Worm (Caenorhabditis elegans) whole organism, L4 larva: ENCODE results near the gene elo-8.
A peak's percentile ranks its signal among the peaks of the same experiment; 100 is the strongest.

ENCODE experiments used
- F37D6.2 ChIP-seq: sonication (generic microtip); optimal IDR thresholded peaks from 2 replicates; lab custom pipeline; 2016; ENCODE audit warnings: mild to moderate bottlenecking, missing genetic modification characterization, missing compliant biosample characterization
- F44E2.7 ChIP-seq: fragments of 200-800 bp; sonication (Bioruptor generic); IDR thresholded peaks from 2 replicates; pipeline ENCODE4 v2.1.2; 2022; ENCODE audit warnings: missing genetic modification characterization, missing compliant biosample characterization
- T26A8.4 ChIP-seq: fragments of 200-800 bp; sonication (Bioruptor generic); IDR thresholded peaks from 2 replicates; pipeline ENCODE4 v1.3.6; 2022; ENCODE audit warnings: missing genetic modification characterization, missing compliant biosample characterization
- Y105C5A.15 ChIP-seq: fragments of 200-800 bp; sonication (Bioruptor generic); IDR thresholded peaks from 2 replicates; pipeline ENCODE4 v1.3.6; 2022; ENCODE audit warnings: missing genetic modification characterization, missing compliant biosample characterization
- Y48G9A.11 ChIP-seq: fragments of 200-800 bp; sonication (Bioruptor generic); IDR thresholded peaks from 2 replicates; pipeline ENCODE4 v1.3.6; 2022; ENCODE audit warnings: missing genetic modification reagents, missing genetic modification characterization, missing compliant biosample characterization
- Y5F2A.4 ChIP-seq: fragments of 200-800 bp; sonication (Bioruptor generic); optimal IDR thresholded peaks from 2 replicates; lab custom pipeline; 2018; ENCODE audit warnings: mild to moderate bottlenecking, missing genetic modification characterization, missing compliant biosample characterization
- Y75B8A.6 ChIP-seq: fragments of 200-800 bp; sonication (Bioruptor generic); IDR thresholded peaks from 2 replicates; pipeline ENCODE4 v1.3.6; 2022; ENCODE audit warnings: missing genetic modification reagents, missing genetic modification characterization, missing compliant biosample characterization
- aha-1 ChIP-seq: fragments of 150-350 bp; peaks from one replicate; lab custom pipeline; 2014; ENCODE audit warnings: missing biosample characterization, missing genetic modification characterization
- attf-4 ChIP-seq: sonication (generic microtip); optimal IDR thresholded peaks from 3 replicates; lab custom pipeline; 2017; ENCODE audit warnings: missing biosample characterization, missing genetic modification characterization
- ceh-28 ChIP-seq: fragments of 150-350 bp; optimal IDR thresholded peaks from 2 replicates; lab custom pipeline; 2014; ENCODE audit warnings: missing biosample characterization, missing genetic modification reagents, missing genetic modification characterization
- ceh-44 ChIP-seq: fragments of 200-800 bp; sonication (Bioruptor generic); IDR thresholded peaks from 2 replicates; pipeline ENCODE4 v1.3.6; 2022; ENCODE audit warnings: missing genetic modification reagents, missing genetic modification characterization, missing compliant biosample characterization
- ces-1 ChIP-seq: fragments of 150-350 bp; sonication (generic microtip); optimal IDR thresholded peaks from 4 replicates; lab custom pipeline; 2014; ENCODE audit warnings: missing biosample characterization, missing genetic modification reagents, missing genetic modification characterization
- ctbp-1 ChIP-seq: fragments of 200-800 bp; sonication (Bioruptor generic); IDR thresholded peaks from 2 replicates; pipeline ENCODE4 v1.3.6; 2022; ENCODE audit warnings: missing genetic modification reagents, missing genetic modification characterization, missing compliant biosample characterization
- daf-8 ChIP-seq: fragments of 200-800 bp; sonication (Bioruptor generic); IDR thresholded peaks from 2 replicates; pipeline ENCODE4 v1.3.6; 2022; ENCODE audit warnings: missing genetic modification characterization, missing compliant biosample characterization
- dmd-6 ChIP-seq: fragments of 200-800 bp; sonication (Bioruptor generic); IDR thresholded peaks from 2 replicates; pipeline ENCODE4 v1.3.6; 2022; ENCODE audit warnings: missing genetic modification reagents, missing genetic modification characterization, missing compliant biosample characterization
- dmd-9 ChIP-seq: fragments of 200-800 bp; sonication (Bioruptor generic); IDR thresholded peaks from 2 replicates; pipeline ENCODE4 v1.3.6; 2022; ENCODE audit warnings: missing genetic modification reagents, missing genetic modification characterization, missing compliant biosample characterization
- duxl-1 ChIP-seq: sonication (generic microtip); optimal IDR thresholded peaks from 2 replicates; lab custom pipeline; 2016; ENCODE audit warnings: mild to moderate bottlenecking, missing genetic modification characterization, moderate library complexity, missing compliant biosample characterization; ENCODE audit not compliant: poor library complexity
- dve-1 ChIP-seq: sonication (generic microtip); optimal IDR thresholded peaks from 2 replicates; lab custom pipeline; 2017; ENCODE audit warnings: antibody characterized with exemption, mild to moderate bottlenecking, missing genetic modification characterization, missing compliant biosample characterization; ENCODE audit not compliant: insufficient read depth
- egl-27 ChIP-seq: sonication (generic microtip); optimal IDR thresholded peaks from 3 replicates; lab custom pipeline; 2017; ENCODE audit warnings: missing biosample characterization, missing genetic modification reagents, missing genetic modification characterization
- fkh-10 ChIP-seq: fragments of 150-350 bp; optimal IDR thresholded peaks from 2 replicates; lab custom pipeline; 2014; ENCODE audit warnings: missing biosample characterization, missing genetic modification reagents, missing genetic modification characterization
- gei-8 ChIP-seq: fragments of 200-800 bp; sonication (Bioruptor generic); optimal IDR thresholded peaks from 2 replicates; lab custom pipeline; 2018; ENCODE audit warnings: mild to moderate bottlenecking, missing genetic modification characterization, missing compliant biosample characterization
- hmg-1.1 ChIP-seq: fragments of 200-800 bp; sonication (Bioruptor generic); IDR thresholded peaks from 2 replicates; pipeline ENCODE4 v1.3.6; 2022; ENCODE audit warnings: missing genetic modification reagents, missing genetic modification characterization, missing compliant biosample characterization
- lim-7 ChIP-seq: fragments of 200-800 bp; sonication (Bioruptor generic); IDR thresholded peaks from 2 replicates; pipeline ENCODE4 v1.3.6; 2022; ENCODE audit warnings: missing genetic modification characterization, missing compliant biosample characterization
- lin-1 ChIP-seq: fragments of 200-800 bp; sonication (Bioruptor generic); IDR thresholded peaks from 2 replicates; pipeline ENCODE4 v1.3.6; 2022; ENCODE audit warnings: missing genetic modification reagents, missing genetic modification characterization, missing compliant biosample characterization
- lin-29 ChIP-seq: fragments of 200-800 bp; sonication (Bioruptor generic); IDR thresholded peaks from 2 replicates; pipeline ENCODE4 v1.3.6; 2022; ENCODE audit warnings: missing genetic modification reagents, missing genetic modification characterization, missing compliant biosample characterization
- lin-38 ChIP-seq: fragments of 200-800 bp; sonication (Bioruptor generic); IDR thresholded peaks from 2 replicates; pipeline ENCODE4 v1.3.6; 2022; ENCODE audit warnings: missing genetic modification reagents, missing genetic modification characterization, missing compliant biosample characterization
- lsy-2 ChIP-seq, 2 experiments: fragments of 150-350 bp in 1 of 2; sonication (generic microtip) in 1 of 2; optimal IDR thresholded peaks; 2 replicates each; lab custom pipeline; 2014 to 2017; ENCODE audit warnings: missing biosample characterization in 2 of 2, missing genetic modification characterization in 2 of 2
- madf-5 ChIP-seq, 2 experiments: fragments of 200-800 bp; sonication (Bioruptor generic); IDR thresholded peaks; 2 replicates each; pipeline ENCODE4 v1.3.6; 2022; ENCODE audit warnings: missing compliant biosample characterization in 2 of 2, missing genetic modification characterization in 2 of 2
- mep-1 ChIP-seq: fragments of 150-350 bp; sonication (generic microtip); optimal IDR thresholded peaks from 3 replicates; lab custom pipeline; 2014; ENCODE audit warnings: missing biosample characterization, missing genetic modification characterization
- mes-2 ChIP-seq: sonication (generic microtip); optimal IDR thresholded peaks from 2 replicates; lab custom pipeline; 2016; ENCODE audit warnings: missing genotype, mild to moderate bottlenecking, missing genetic modification characterization, missing compliant biosample characterization; ENCODE audit not compliant: poor library complexity, severe bottlenecking
- nhr-237 ChIP-seq: sonication (generic microtip); optimal IDR thresholded peaks from 2 replicates; lab custom pipeline; 2017; ENCODE audit warnings: missing biosample characterization, missing genetic modification characterization
- nhr-25 ChIP-seq: sonication (generic microtip); optimal IDR thresholded peaks from 2 replicates; lab custom pipeline; 2017; ENCODE audit warnings: missing genetic modification characterization, mild to moderate bottlenecking, missing compliant biosample characterization, antibody characterized with exemption, moderate library complexity, borderline replicate concordance; ENCODE audit not compliant: insufficient read depth
- nhr-41 ChIP-seq: fragments of 200-800 bp; sonication (Bioruptor generic); IDR thresholded peaks from 2 replicates; pipeline ENCODE4 v1.3.6; 2022; ENCODE audit warnings: missing genetic modification reagents, missing genetic modification characterization, missing compliant biosample characterization
- nhr-42 ChIP-seq: fragments of 200-800 bp; sonication (Bioruptor generic); IDR thresholded peaks from 2 replicates; pipeline ENCODE4 v1.3.6; 2022; ENCODE audit warnings: missing genetic modification characterization, missing compliant biosample characterization
- pha-4 ChIP-seq, 2 experiments: fragments of 150-350 bp in 1 of 2; fragments of 200-800 bp in 1 of 2; sonication (Bioruptor generic) in 1 of 2; IDR thresholded peaks in 1 of 2; optimal IDR thresholded peaks in 1 of 2; 2 replicates each; pipeline versions ENCODE4 v1.3.6 to Lab custom; 2014 to 2022; ENCODE audit warnings: missing genetic modification characterization in 2 of 2, missing genetic modification reagents in 2 of 2, missing biosample characterization in 1 of 2, missing compliant biosample characterization in 1 of 2
- pqm-1 ChIP-seq: sonication (generic microtip); optimal IDR thresholded peaks from 2 replicates; lab custom pipeline; 2017; ENCODE audit warnings: missing biosample characterization, missing genetic modification characterization
- sdz-12 ChIP-seq: fragments of 200-800 bp; sonication (Bioruptor generic); optimal IDR thresholded peaks from 2 replicates; lab custom pipeline; 2018; ENCODE audit warnings: mild to moderate bottlenecking, missing genetic modification characterization, missing compliant biosample characterization
- snpc-1.2 ChIP-seq: fragments of 200-800 bp; sonication (Bioruptor generic); IDR thresholded peaks from 2 replicates; pipeline ENCODE4 v1.3.6; 2022; ENCODE audit warnings: missing genetic modification reagents, missing genetic modification characterization, missing compliant biosample characterization
- spr-1 ChIP-seq: sonication (generic microtip); optimal IDR thresholded peaks from 2 replicates; lab custom pipeline; 2016; ENCODE audit warnings: mild to moderate bottlenecking, missing genetic modification characterization, missing compliant biosample characterization
- tra-1 ChIP-seq: fragments of 200-800 bp; sonication (Bioruptor generic); IDR thresholded peaks from 2 replicates; pipeline ENCODE4 v1.3.6; 2022; ENCODE audit warnings: missing genetic modification reagents, missing genetic modification characterization, missing compliant biosample characterization
- unc-62 ChIP-seq, 3 experiments: fragments of 150-350 bp in 1 of 3; sonication (generic microtip); optimal IDR thresholded peaks in 2 of 3; peaks in 1 of 3; 1 replicate in 1 of 3; 2 replicates in 2 of 3; lab custom pipeline; 2014 to 2017; ENCODE audit warnings: missing biosample characterization in 3 of 3, missing genetic modification characterization in 3 of 3, missing genetic modification reagents in 3 of 3, missing genotype in 1 of 3
- vab-7 ChIP-seq: fragments of 200-800 bp; sonication (Bioruptor generic); IDR thresholded peaks from 2 replicates; pipeline ENCODE4 v1.3.6; 2022; ENCODE audit warnings: missing genetic modification reagents, missing genetic modification characterization, missing compliant biosample characterization
- zfp-3 ChIP-seq: fragments of 200-800 bp; sonication (Bioruptor generic); conservative IDR thresholded peaks from 2 replicates; pipeline ENCODE4 v1.3.6; 2022; ENCODE audit warnings: missing genetic modification reagents, missing genetic modification characterization, missing compliant biosample characterization

Gene elo-8

DNA sequence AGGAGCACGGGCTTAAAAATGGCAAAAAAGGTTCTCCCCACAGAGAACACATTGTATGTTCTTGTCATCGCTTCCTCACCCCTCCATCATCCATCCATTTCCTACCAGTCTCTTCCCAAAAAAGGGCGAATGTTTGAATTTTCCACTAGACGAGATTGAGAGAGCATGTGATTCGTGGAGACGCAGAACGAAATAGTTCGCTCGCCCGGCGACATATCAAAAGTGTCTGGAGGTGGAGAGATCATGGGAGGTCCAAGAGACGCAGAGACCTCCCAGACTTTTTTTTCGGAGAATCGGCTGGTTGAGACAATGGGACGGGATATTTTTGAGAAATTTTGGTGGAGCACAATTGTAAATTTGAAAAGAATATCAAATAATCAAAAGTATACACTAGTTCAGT lies 23.5 kb downstream of the elo-8 start:
- no peak for TF ChIP-seq madf-5 (GFP tag; IDR thresholded peaks at IDR 0.05; lab: Robert Waterston, UW)
- no peak for TF ChIP-seq ceh-44 (GFP tag; lab: Robert Waterston, UW)
- TF ChIP-seq aha-1 (tag; lab: Kevin White, UChicago), result peak; percentile 29
- TF ChIP-seq, all 104 proteins: peak for 1

DNA sequence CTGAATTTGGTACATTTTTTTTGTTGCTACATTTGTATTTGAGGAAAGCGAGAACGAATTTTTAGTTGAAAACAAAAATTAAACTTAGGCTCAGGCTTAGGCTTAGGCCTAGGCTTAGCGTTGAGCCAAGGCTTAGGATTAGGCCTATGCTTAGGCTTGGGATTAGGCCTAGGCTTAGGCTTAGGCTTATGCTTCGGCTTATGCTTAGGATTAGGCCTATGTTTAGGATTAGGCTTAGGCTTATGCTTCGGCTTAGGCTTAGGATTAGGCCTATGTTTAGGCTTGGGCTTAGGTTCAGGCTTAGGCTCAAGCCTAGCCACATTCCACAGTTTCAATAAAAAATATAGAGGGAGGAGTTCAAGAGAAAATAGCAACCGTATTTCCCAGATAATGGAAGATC lies 24.0 kb downstream of the elo-8 start:
- TF ChIP-seq nhr-41 (GFP tag; lab: Robert Waterston, UW) (no peak), lin-38 (GFP tag; lab: Robert Waterston, UW) (no peak), Y105C5A.15 (no peak), egl-27 (tag; lab: Kevin White, UChicago) (no peak), ctbp-1 (GFP tag; lab: Robert Waterston, UW) (no peak), nhr-25 (tag; lab: Kevin White, UChicago) (no peak), pqm-1 (tag; lab: Kevin White, UChicago) (no peak), F37D6.2 (tag; lab: Kevin White, UChicago) (no peak), spr-1 (tag; lab: Kevin White, UChicago) (no peak), T26A8.4 (GFP tag; lab: Robert Waterston, UW) (no peak), zfp-3 (GFP tag; lab: Robert Waterston, UW) (no peak), Y75B8A.6 (no peak), ceh-28 (tag; lab: Kevin White, UChicago) (no peak), snpc-1.2 (GFP tag; lab: Robert Waterston, UW) (no peak), Y48G9A.11 (GFP tag; lab: Robert Waterston, UW) (no peak)

DNA sequence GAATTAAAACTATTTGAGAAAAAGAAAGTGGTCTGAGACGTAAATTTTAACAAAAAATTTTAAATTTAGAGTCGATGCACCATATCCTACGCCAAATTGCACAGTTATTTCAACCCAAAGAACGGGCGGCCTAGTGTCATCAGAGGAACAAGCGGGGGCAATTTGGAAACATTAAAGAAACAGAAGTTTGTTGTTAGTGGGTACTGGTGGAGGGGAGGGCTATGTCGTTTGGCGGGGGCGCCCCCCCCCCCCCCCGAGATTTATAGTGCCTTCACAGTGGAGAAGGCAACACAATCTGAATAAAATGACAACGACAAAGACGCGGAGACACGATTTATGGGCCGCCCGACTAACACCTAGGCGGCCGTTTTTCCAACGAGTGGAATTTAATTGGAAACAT lies 25.0 kb downstream of the elo-8 start:
- TF ChIP-seq Y5F2A.4, result no peak
- TF ChIP-seq ces-1, result no peak
- TF ChIP-seq unc-62 (GFP tag; optimal IDR thresholded peaks at IDR 0.05 in 1 of 2; lab: Kevin White, UChicago), result peak in 1 of 2 experiments; percentile 60
- TF ChIP-seq unc-62 (tag; optimal IDR thresholded peaks at IDR 0.05; lab: Kevin White, UChicago), result no peak
- TF ChIP-seq aha-1 (tag; lab: Kevin White, UChicago), result no peak

DNA sequence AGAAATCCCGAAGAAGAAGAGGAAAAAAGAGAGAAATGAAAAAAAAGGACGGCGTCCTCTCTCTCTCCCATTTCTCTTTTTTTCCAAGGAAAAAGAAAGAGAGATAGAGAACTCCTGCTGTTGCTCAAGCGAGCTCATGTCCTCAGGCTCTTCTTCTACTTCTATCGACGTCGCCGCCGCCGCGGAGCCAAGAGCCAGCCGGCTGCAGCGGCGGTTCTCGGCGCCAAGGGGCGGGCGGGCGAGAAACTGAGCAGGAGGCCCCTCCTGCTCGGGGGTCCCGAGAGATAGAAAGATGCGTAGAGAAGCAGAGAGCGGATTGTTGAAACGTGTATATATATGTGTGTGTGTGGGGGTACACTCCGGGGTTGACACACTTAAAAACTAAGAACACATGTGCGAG lies 28.9 kb downstream of the elo-8 start:
- TF ChIP-seq ctbp-1 (GFP tag; lab: Robert Waterston, UW) (peak; percentile 76), vab-7 (GFP tag; lab: Robert Waterston, UW) (no peak), pha-4 (GFP tag; IDR thresholded peaks at IDR 0.05; lab: Robert Waterston, UW) (peak; percentile 47; the same call in 1 of the 2 replicates), pha-4 (tag; optimal IDR thresholded peaks at IDR 0.05; lab: Kevin White, UChicago) (no peak), F44E2.7 (GFP tag; lab: Robert Waterston, UW) (no peak), Y5F2A.4 (no peak), lsy-2 (tag; optimal IDR thresholded peaks at IDR 0.05; lab: Kevin White, UChicago) (peak; percentile 22 to 62), lin-1 (GFP tag; lab: Robert Waterston, UW) (no peak), gei-8 (GFP tag; lab: Kevin White, UChicago) (no peak), hmg-1.1 (GFP tag; lab: Robert Waterston, UW) (peak; percentile 80), mes-2 (tag; lab: Kevin White, UChicago) (peak; percentile 11), Y48G9A.11 (GFP tag; lab: Robert Waterston, UW) (no peak), lin-29 (GFP tag; lab: Robert Waterston, UW) (no peak), aha-1 (tag; lab: Kevin White, UChicago) (peak; percentile 97), dmd-9 (GFP tag; lab: Robert Waterston, UW) (no peak), lin-38 (GFP tag; lab: Robert Waterston, UW) (no peak), mep-1 (tag; lab: Kevin White, UChicago) (peak; percentile 72), sdz-12 (GFP tag; lab: Kevin White, UChicago) (no peak), unc-62 (GFP tag; optimal IDR thresholded peaks at IDR 0.05 in 1 of 2; lab: Kevin White, UChicago) (peak in 1 of 2 experiments; percentile 99), unc-62 (tag; optimal IDR thresholded peaks at IDR 0.05; lab: Kevin White, UChicago) (no peak), duxl-1 (no peak), pqm-1 (tag; lab: Kevin White, UChicago) (no peak), daf-8 (GFP tag; lab: Robert Waterston, UW) (no peak), nhr-237 (no peak), lim-7 (GFP tag; lab: Robert Waterston, UW) (0 out of 2 replicates have a peak, but pooled peaks have one; percentile 39), fkh-10 (peak; percentile 45), dve-1 (tag; lab: Kevin White, UChicago) (no peak), dmd-6 (peak; percentile 28; the same call in 1 of the 2 replicates), attf-4 (no peak), tra-1 (GFP tag; lab: Robert Waterston, UW) (peak; percentile 59), nhr-42 (GFP tag; lab: Robert Waterston, UW) (no peak)
